Worm (Caenorhabditis elegans) whole organism, L4 larva: ENCODE measurements around the gene acr-10.

Source experiments
- D1046.2 ChIP-seq: fragments of 200-800 bp; sonication (Bioruptor generic); IDR thresholded peaks from 2 replicates; pipeline ENCODE4 v1.3.6; 2022; ENCODE audit warnings: missing genetic modification characterization, missing compliant biosample characterization
- R02D3.7 ChIP-seq: fragments of 150-350 bp; sonication (generic microtip); optimal IDR thresholded peaks from 3 replicates; lab custom pipeline; 2014; ENCODE audit warnings: missing biosample characterization, missing genetic modification characterization
- Y48G9A.11 ChIP-seq: fragments of 200-800 bp; sonication (Bioruptor generic); IDR thresholded peaks from 2 replicates; pipeline ENCODE4 v1.3.6; 2022; ENCODE audit warnings: missing genetic modification reagents, missing genetic modification characterization, missing compliant biosample characterization
- Y5F2A.4 ChIP-seq: fragments of 200-800 bp; sonication (Bioruptor generic); optimal IDR thresholded peaks from 2 replicates; lab custom pipeline; 2018; ENCODE audit warnings: mild to moderate bottlenecking, missing genetic modification characterization, missing compliant biosample characterization
- ZK337.2 ChIP-seq: fragments of 200-800 bp; sonication (Bioruptor generic); IDR thresholded peaks from 2 replicates; pipeline ENCODE4 v1.3.6; 2022; ENCODE audit warnings: missing genetic modification reagents, missing genetic modification characterization, missing compliant biosample characterization
- aha-1 ChIP-seq: fragments of 150-350 bp; peaks from one replicate; lab custom pipeline; 2014; ENCODE audit warnings: missing biosample characterization, missing genetic modification characterization
- aly-2 ChIP-seq: sonication (generic microtip); optimal IDR thresholded peaks from 2 replicates; lab custom pipeline; 2018; ENCODE audit warnings: missing biosample characterization, missing genetic modification characterization
- ceh-62 ChIP-seq: sonication (generic microtip); optimal IDR thresholded peaks from 2 replicates; lab custom pipeline; 2017; ENCODE audit warnings: missing biosample characterization, missing genetic modification characterization
- ces-1 ChIP-seq: fragments of 150-350 bp; sonication (generic microtip); optimal IDR thresholded peaks from 4 replicates; lab custom pipeline; 2014; ENCODE audit warnings: missing biosample characterization, missing genetic modification reagents, missing genetic modification characterization
- daf-16 ChIP-seq, 3 experiments: sonication (generic microtip); optimal IDR thresholded peaks; 2 replicates each; lab custom pipeline; 2016 to 2017; ENCODE audit warnings: missing genetic modification characterization in 3 of 3, missing genetic modification reagents in 3 of 3, mild to moderate bottlenecking in 2 of 3, missing compliant biosample characterization in 2 of 3, missing biosample characterization in 1 of 3, moderate library complexity in 1 of 3
- daf-8 ChIP-seq: fragments of 200-800 bp; sonication (Bioruptor generic); IDR thresholded peaks from 2 replicates; pipeline ENCODE4 v1.3.6; 2022; ENCODE audit warnings: missing genetic modification characterization, missing compliant biosample characterization
- dmd-6 ChIP-seq: fragments of 200-800 bp; sonication (Bioruptor generic); IDR thresholded peaks from 2 replicates; pipeline ENCODE4 v1.3.6; 2022; ENCODE audit warnings: missing genetic modification reagents, missing genetic modification characterization, missing compliant biosample characterization
- dmd-8 ChIP-seq: fragments of 200-800 bp; sonication (Bioruptor generic); IDR thresholded peaks from 2 replicates; pipeline ENCODE4 v1.3.6; 2022; ENCODE audit warnings: missing genetic modification characterization, missing compliant biosample characterization
- dmd-9 ChIP-seq: fragments of 200-800 bp; sonication (Bioruptor generic); IDR thresholded peaks from 2 replicates; pipeline ENCODE4 v1.3.6; 2022; ENCODE audit warnings: missing genetic modification reagents, missing genetic modification characterization, missing compliant biosample characterization
- duxl-1 ChIP-seq: sonication (generic microtip); optimal IDR thresholded peaks from 2 replicates; lab custom pipeline; 2016; ENCODE audit warnings: mild to moderate bottlenecking, missing genetic modification characterization, moderate library complexity, missing compliant biosample characterization; ENCODE audit not compliant: poor library complexity
- fkh-10 ChIP-seq: fragments of 150-350 bp; optimal IDR thresholded peaks from 2 replicates; lab custom pipeline; 2014; ENCODE audit warnings: missing biosample characterization, missing genetic modification reagents, missing genetic modification characterization
- hlh-11 ChIP-seq: fragments of 200-800 bp; sonication (Bioruptor generic); optimal IDR thresholded peaks from 2 replicates; lab custom pipeline; 2018; ENCODE audit warnings: mild to moderate bottlenecking, missing genetic modification characterization, missing compliant biosample characterization
- hmg-1.1 ChIP-seq: fragments of 200-800 bp; sonication (Bioruptor generic); IDR thresholded peaks from 2 replicates; pipeline ENCODE4 v1.3.6; 2022; ENCODE audit warnings: missing genetic modification reagents, missing genetic modification characterization, missing compliant biosample characterization
- jun-1 ChIP-seq: fragments of 150-350 bp; optimal IDR thresholded peaks from 2 replicates; lab custom pipeline; 2014; ENCODE audit warnings: missing biosample characterization, missing genetic modification reagents, missing genetic modification characterization
- lin-13 ChIP-seq: fragments of 150-350 bp; optimal IDR thresholded peaks from 2 replicates; lab custom pipeline; 2014; ENCODE audit warnings: missing biosample characterization, missing genetic modification reagents, missing genetic modification characterization
- lin-38 ChIP-seq: fragments of 200-800 bp; sonication (Bioruptor generic); IDR thresholded peaks from 2 replicates; pipeline ENCODE4 v1.3.6; 2022; ENCODE audit warnings: missing genetic modification reagents, missing genetic modification characterization, missing compliant biosample characterization
- lin-39 ChIP-seq: fragments of 150-350 bp; optimal IDR thresholded peaks from 2 replicates; lab custom pipeline; 2014; ENCODE audit warnings: missing biosample characterization, missing genetic modification reagents, missing genetic modification characterization
- lsy-2 ChIP-seq, 2 experiments: fragments of 150-350 bp in 1 of 2; sonication (generic microtip) in 1 of 2; optimal IDR thresholded peaks; 2 replicates each; lab custom pipeline; 2014 to 2017; ENCODE audit warnings: missing biosample characterization in 2 of 2, missing genetic modification characterization in 2 of 2
- madf-9 ChIP-seq: fragments of 200-800 bp; sonication (Bioruptor generic); conservative IDR thresholded peaks from 2 replicates; pipeline ENCODE4 v1.3.6; 2022; ENCODE audit warnings: missing genetic modification reagents, missing genetic modification characterization, missing compliant biosample characterization
- mdl-1 ChIP-seq, 2 experiments: fragments of 150-350 bp in 1 of 2; sonication (generic microtip) in 1 of 2; optimal IDR thresholded peaks; 2 replicates each; lab custom pipeline; 2014 to 2017; ENCODE audit warnings: missing biosample characterization in 2 of 2, missing genetic modification characterization in 2 of 2
- mdt-29 ChIP-seq: fragments of 200-800 bp; sonication (Bioruptor generic); IDR thresholded peaks from 2 replicates; pipeline ENCODE4 v1.3.6; 2022; ENCODE audit warnings: missing genetic modification reagents, missing genetic modification characterization, missing compliant biosample characterization
- mep-1 ChIP-seq: fragments of 150-350 bp; sonication (generic microtip); optimal IDR thresholded peaks from 3 replicates; lab custom pipeline; 2014; ENCODE audit warnings: missing biosample characterization, missing genetic modification characterization
- mes-2 ChIP-seq: sonication (generic microtip); optimal IDR thresholded peaks from 2 replicates; lab custom pipeline; 2016; ENCODE audit warnings: missing genotype, mild to moderate bottlenecking, missing genetic modification characterization, missing compliant biosample characterization; ENCODE audit not compliant: poor library complexity, severe bottlenecking
- mxl-3 ChIP-seq: fragments of 200-800 bp; sonication (Bioruptor generic); optimal IDR thresholded peaks from 2 replicates; lab custom pipeline; 2018; ENCODE audit warnings: mild to moderate bottlenecking, missing genetic modification characterization, missing compliant biosample characterization
- nhr-28 ChIP-seq: fragments of 150-350 bp; optimal IDR thresholded peaks from 2 replicates; lab custom pipeline; 2014; ENCODE audit warnings: missing biosample characterization, missing genetic modification characterization
- nhr-41 ChIP-seq: fragments of 200-800 bp; sonication (Bioruptor generic); IDR thresholded peaks from 2 replicates; pipeline ENCODE4 v1.3.6; 2022; ENCODE audit warnings: missing genetic modification reagents, missing genetic modification characterization, missing compliant biosample characterization
- nhr-42 ChIP-seq: fragments of 200-800 bp; sonication (Bioruptor generic); IDR thresholded peaks from 2 replicates; pipeline ENCODE4 v1.3.6; 2022; ENCODE audit warnings: missing genetic modification characterization, missing compliant biosample characterization
- nhr-6 ChIP-seq: fragments of 150-350 bp; optimal IDR thresholded peaks from 2 replicates; lab custom pipeline; 2014; ENCODE audit warnings: missing biosample characterization, missing genetic modification characterization
- php-3 ChIP-seq: fragments of 200-800 bp; sonication (Bioruptor generic); IDR thresholded peaks from 2 replicates; pipeline ENCODE4 v1.3.6; 2022; ENCODE audit warnings: missing genetic modification reagents, missing genetic modification characterization, missing compliant biosample characterization
- pqm-1 ChIP-seq: sonication (generic microtip); optimal IDR thresholded peaks from 2 replicates; lab custom pipeline; 2017; ENCODE audit warnings: missing biosample characterization, missing genetic modification characterization
- rbr-2 ChIP-seq: sonication (generic microtip); optimal IDR thresholded peaks from 2 replicates; lab custom pipeline; 2016; ENCODE audit warnings: missing genotype, missing genetic modification characterization, missing compliant biosample characterization
- sdz-12 ChIP-seq: fragments of 200-800 bp; sonication (Bioruptor generic); optimal IDR thresholded peaks from 2 replicates; lab custom pipeline; 2018; ENCODE audit warnings: mild to moderate bottlenecking, missing genetic modification characterization, missing compliant biosample characterization
- skn-1 ChIP-seq: fragments of 150-350 bp; optimal IDR thresholded peaks from 2 replicates; lab custom pipeline; 2014; ENCODE audit warnings: missing biosample characterization, missing genetic modification characterization
- tra-1 ChIP-seq: fragments of 200-800 bp; sonication (Bioruptor generic); IDR thresholded peaks from 2 replicates; pipeline ENCODE4 v1.3.6; 2022; ENCODE audit warnings: missing genetic modification reagents, missing genetic modification characterization, missing compliant biosample characterization
- unc-62 ChIP-seq, 3 experiments: fragments of 150-350 bp in 1 of 3; sonication (generic microtip); optimal IDR thresholded peaks in 2 of 3; peaks in 1 of 3; 1 replicate in 1 of 3; 2 replicates in 2 of 3; lab custom pipeline; 2014 to 2017; ENCODE audit warnings: missing biosample characterization in 3 of 3, missing genetic modification characterization in 3 of 3, missing genetic modification reagents in 3 of 3, missing genotype in 1 of 3
- vab-7 ChIP-seq: fragments of 200-800 bp; sonication (Bioruptor generic); IDR thresholded peaks from 2 replicates; pipeline ENCODE4 v1.3.6; 2022; ENCODE audit warnings: missing genetic modification reagents, missing genetic modification characterization, missing compliant biosample characterization
- zfp-2 ChIP-seq: sonication (generic microtip); optimal IDR thresholded peaks from 2 replicates; lab custom pipeline; 2016; ENCODE audit warnings: mild to moderate bottlenecking, missing genetic modification characterization, missing compliant biosample characterization
- zfp-3 ChIP-seq: fragments of 200-800 bp; sonication (Bioruptor generic); conservative IDR thresholded peaks from 2 replicates; pipeline ENCODE4 v1.3.6; 2022; ENCODE audit warnings: missing genetic modification reagents, missing genetic modification characterization, missing compliant biosample characterization
- zip-11 ChIP-seq: fragments of 200-800 bp; sonication (Bioruptor generic); IDR thresholded peaks from 2 replicates; pipeline ENCODE4 v1.3.6; 2022; ENCODE audit warnings: missing genetic modification characterization, missing compliant biosample characterization
- ztf-7 ChIP-seq: fragments of 150-350 bp; optimal IDR thresholded peaks from 2 replicates; lab custom pipeline; 2014; ENCODE audit warnings: missing biosample characterization, missing genetic modification characterization

acr-10 gene

ce11 chrX:4003220-4003619 lies 18.8 kb upstream of the acr-10 start, which contains the start of gene R02E12.12:
TSS of gene R02E12.12 (plus strand) at chrX:4003520.
- TF ChIP-seq jun-1 (tag; lab: Kevin White, UChicago) (no peak), vab-7 (GFP tag; lab: Robert Waterston, UW) (no peak), tra-1 (GFP tag; lab: Robert Waterston, UW) (no peak), nhr-6 (tag; lab: Kevin White, UChicago) (no peak), dmd-9 (GFP tag; lab: Robert Waterston, UW) (no peak), dmd-6 (GFP tag; lab: Robert Waterston, UW) (no peak), aly-2 (tag; lab: Kevin White, UChicago) (no peak), daf-16 (GFP tag; optimal IDR thresholded peaks at IDR 0.05; lab: Kevin White, UChicago) (no peak), daf-16 (tag; optimal IDR thresholded peaks at IDR 0.05; lab: Kevin White, UChicago) (no peak), hmg-1.1 (GFP tag; lab: Robert Waterston, UW) (no peak), hlh-11 (tag; lab: Kevin White, UChicago) (no peak), daf-8 (GFP tag; lab: Robert Waterston, UW) (no peak), nhr-41 (GFP tag; lab: Robert Waterston, UW) (no peak)

- TF ChIP-seq zip-11 (GFP tag; lab: Robert Waterston, UW), result no peak
- TF ChIP-seq mdt-29 (GFP tag; lab: Robert Waterston, UW), result no peak
- TF ChIP-seq ceh-62, result no peak
- no peak for TF ChIP-seq ZK337.2 (GFP tag; lab: Robert Waterston, UW)
- no peak for TF ChIP-seq lin-38 (GFP tag; lab: Robert Waterston, UW)
- no peak for TF ChIP-seq mxl-3 (GFP tag; lab: Kevin White, UChicago)
- no peak for TF ChIP-seq nhr-42 (GFP tag; lab: Robert Waterston, UW)
- TF ChIP-seq vab-7 (GFP tag; lab: Robert Waterston, UW), result no peak
- no peak for TF ChIP-seq nhr-41 (GFP tag; lab: Robert Waterston, UW)
- no peak for TF ChIP-seq Y5F2A.4 (GFP tag; lab: Kevin White, UChicago)
- TF ChIP-seq lsy-2 (tag; optimal IDR thresholded peaks at IDR 0.05; lab: Kevin White, UChicago), result no peak
- TF ChIP-seq tra-1 (GFP tag; lab: Robert Waterston, UW), result no peak
- no peak for TF ChIP-seq aha-1 (tag; lab: Kevin White, UChicago)
- no peak for TF ChIP-seq Y48G9A.11 (GFP tag; lab: Robert Waterston, UW)
- TF ChIP-seq pqm-1 (tag; lab: Kevin White, UChicago), result no peak
- TF ChIP-seq fkh-10 (GFP tag; lab: Kevin White, UChicago), result no peak
- no peak for TF ChIP-seq mep-1 (tag; lab: Kevin White, UChicago)
- TF ChIP-seq skn-1 (tag; lab: Kevin White, UChicago), result no peak
- TF ChIP-seq zfp-2 (tag; lab: Kevin White, UChicago), result no peak
Observed at ce11 chrX:4005014-4005413, 17.1 kb upstream of the acr-10 start, which contains the start of gene R02E12.4. TSS of gene R02E12.4 (plus strand) at chrX:4005314.

- TF ChIP-seq dmd-8 (GFP tag; lab: Robert Waterston, UW) (no peak), unc-62 (GFP tag; optimal IDR thresholded peaks at IDR 0.05 in 1 of 2; lab: Kevin White, UChicago) (peak in 1 of 2 experiments; percentile 95), unc-62 (tag; optimal IDR thresholded peaks at IDR 0.05; lab: Kevin White, UChicago) (no peak)
Observed at ce11 chrX:4006966-4007365, 15.1 kb upstream of the acr-10 start.

ce11 chrX:4007724-4008123 lies 14.3 kb upstream of the acr-10 start:
- TF ChIP-seq rbr-2 (tag; lab: Kevin White, UChicago), result no peak
- TF ChIP-seq nhr-28 (tag; lab: Kevin White, UChicago), result peak; percentile 92
- peak; percentile 64 for TF ChIP-seq mes-2
- TF ChIP-seq php-3 (GFP tag; lab: Robert Waterston, UW), result peak; percentile 69
- TF ChIP-seq D1046.2, result no peak
- no peak for TF ChIP-seq madf-9
- peak; percentile 55 for TF ChIP-seq duxl-1 (tag; lab: Kevin White, UChicago)
- no peak for TF ChIP-seq ZK337.2 (GFP tag; lab: Robert Waterston, UW)
- no peak for TF ChIP-seq ces-1 (GFP tag; lab: Kevin White, UChicago)
- TF ChIP-seq zfp-3, result no peak
- TF ChIP-seq mdl-1 (tag; optimal IDR thresholded peaks at IDR 0.05; lab: Kevin White, UChicago), result no peak
- TF ChIP-seq mep-1 (tag; lab: Kevin White, UChicago), result peak; percentile 91
- TF ChIP-seq dmd-8 (GFP tag; lab: Robert Waterston, UW), result no peak
- no peak for TF ChIP-seq ceh-62
- TF ChIP-seq skn-1 (tag; lab: Kevin White, UChicago), result no peak
- TF ChIP-seq ztf-7, result peak; percentile 98
- TF ChIP-seq mdt-29 (GFP tag; lab: Robert Waterston, UW), result no peak
- TF ChIP-seq R02D3.7 (tag; lab: Kevin White, UChicago), result no peak
- TF ChIP-seq lin-13, result peak; percentile 69
- no peak for TF ChIP-seq sdz-12 (GFP tag; lab: Kevin White, UChicago)
- no peak for TF ChIP-seq lin-39 (tag; lab: Kevin White, UChicago)
